Fruit fly (Drosophila melanogaster): ENCODE results near the gene Rala.

Gene Rala

dm6 chrX:3677847-3678411 lies 41.5 kb downstream of the Rala start (continued):
- peak; percentile 96 for TF ChIP-seq nmo (GFP tag; optimal IDR thresholded peaks at IDR 0.05)
- peak; percentile 67; the same call in 2 of the 3 replicates for TF ChIP-seq CG11093 (GFP tag; IDR thresholded peaks at IDR 0.05)
- TF ChIP-seq CG7271 (tag; optimal IDR thresholded peaks at IDR 0.05) = no peak
- TF ChIP-seq CG15479 (GFP tag; optimal IDR thresholded peaks at IDR 0.05) = no peak
- TF ChIP-seq CG6175 (GFP tag; IDR thresholded peaks at IDR 0.05) = no peak
- no peak for TF ChIP-seq CG7928 (GFP tag; optimal IDR thresholded peaks at IDR 0.05)
- no peak for TF ChIP-seq nerfin-2 (GFP tag; IDR thresholded peaks at IDR 0.05; ENCODE audit: partially characterized antibody)
- TF ChIP-seq Doc2 (GFP tag; IDR thresholded peaks at IDR 0.05) = no peak
- no peak for TF ChIP-seq dm (GFP tag; optimal IDR thresholded peaks at IDR 0.05)
- peak; percentile 65 for TF ChIP-seq CG8281 (tag; optimal IDR thresholded peaks at IDR 0.05)
- TF ChIP-seq CHES-1-like (GFP tag; optimal IDR thresholded peaks at IDR 0.05) = peak; percentile 3
- peak; percentile 54 for TF ChIP-seq Chrac-16 (GFP tag; optimal IDR thresholded peaks at IDR 0.05)
- TF ChIP-seq CG14667 (GFP tag; IDR thresholded peaks at IDR 0.05) = peak; percentile 44
- TF ChIP-seq lola (GFP tag; optimal IDR thresholded peaks at IDR 0.05) = peak in 1 of 3 experiments; percentile 90
- peak; percentile 56 for TF ChIP-seq CG13894 (tag; optimal IDR thresholded peaks at IDR 0.05)
- TF ChIP-seq pita (GFP tag; optimal IDR thresholded peaks at IDR 0.05) = no peak
- TF ChIP-seq ara (GFP tag; IDR thresholded peaks at IDR 0.05) = 0 out of 2 replicates have a peak, but pooled peaks have one; percentile 59
- peak; percentile 70 for TF ChIP-seq B-H1 (GFP tag; IDR thresholded peaks at IDR 0.05)
- no peak for TF ChIP-seq CG17568 (GFP tag; optimal IDR thresholded peaks at IDR 0.05)
- peak; percentile 7 for TF ChIP-seq CG2116 (GFP tag; optimal IDR thresholded peaks at IDR 0.05)
- TF ChIP-seq inv (GFP tag; IDR thresholded peaks at IDR 0.05; ENCODE audit: partially characterized antibody) = no peak
- peak; percentile 73 for TF ChIP-seq sisA (GFP tag; IDR thresholded peaks at IDR 0.05)
- TF ChIP-seq D19A (tag; optimal IDR thresholded peaks at IDR 0.05) = peak; percentile 93
- peak; percentile 73 for TF ChIP-seq BtbVII (GFP tag; optimal IDR thresholded peaks at IDR 0.05)
- no peak for TF ChIP-seq Atf-2 (GFP tag; optimal IDR thresholded peaks at IDR 0.05)
- no peak for TF ChIP-seq Hsf (GFP tag; optimal IDR thresholded peaks at IDR 0.05)
- peak; percentile 71 for TF ChIP-seq CG30403 (GFP tag; optimal IDR thresholded peaks at IDR 0.05)
- TF ChIP-seq YL-1 (GFP tag; optimal IDR thresholded peaks at IDR 0.05) = peak; percentile 57
- no peak for TF ChIP-seq ato (GFP tag; IDR thresholded peaks at IDR 0.05; ENCODE audit: partially characterized antibody)
- no peak for TF ChIP-seq vfl (GFP tag; optimal IDR thresholded peaks at IDR 0.05)
- TF ChIP-seq CG2889 (GFP tag; IDR thresholded peaks at IDR 0.05) = no peak
- TF ChIP-seq Hand (GFP tag; optimal IDR thresholded peaks at IDR 0.05) = peak; percentile 59
- TF ChIP-seq CG3847 (GFP tag; IDR thresholded peaks at IDR 0.05) = peak; percentile 52
- peak; percentile 84 for TF ChIP-seq CG18599 (GFP tag; optimal IDR thresholded peaks at IDR 0.05)
- no peak for TF ChIP-seq MESR4 (GFP tag; optimal IDR thresholded peaks at IDR 0.05)
- no peak for TF ChIP-seq CG14965 (GFP tag; optimal IDR thresholded peaks at IDR 0.05; ENCODE audit: borderline replicate concordance)
- TF ChIP-seq nom (GFP tag; optimal IDR thresholded peaks at IDR 0.05) = peak; percentile 5
- TF ChIP-seq al (GFP tag; IDR thresholded peaks at IDR 0.05) = peak; percentile 49; the same call in 1 of the 2 replicates
- no peak for TF ChIP-seq Dfd (GFP tag; optimal IDR thresholded peaks at IDR 0.05)
- peak; percentile 54 for TF ChIP-seq CG17328 (GFP tag; IDR thresholded peaks at IDR 0.05)
- 0 out of 2 replicates have a peak, but pooled peaks have one; percentile 19 for TF ChIP-seq sob (GFP tag; IDR thresholded peaks at IDR 0.05)
- TF ChIP-seq Aef1 (GFP tag; IDR thresholded peaks at IDR 0.05) = peak; percentile 54
- TF ChIP-seq chinmo (GFP tag; IDR thresholded peaks at IDR 0.05; ENCODE audit: partially characterized antibody) = peak; percentile 18; the same call in 2 of the 4 replicates
- peak; percentile 67 for TF ChIP-seq seq (GFP tag; IDR thresholded peaks at IDR 0.05)
- TF ChIP-seq en (GFP tag; optimal IDR thresholded peaks at IDR 0.05) = no peak
- TF ChIP-seq esg (GFP tag; conservative IDR thresholded peaks at IDR 0.05) = peak; percentile 75
- TF ChIP-seq CG17912 (GFP tag; optimal IDR thresholded peaks at IDR 0.05) = no peak
- no peak for TF ChIP-seq Taf1 (GFP tag; IDR thresholded peaks at IDR 0.05)
- peak; percentile 19 for TF ChIP-seq pnt (GFP tag; optimal IDR thresholded peaks at IDR 0.05)
- peak; percentile 86 for TF ChIP-seq CG8388 (GFP tag; optimal IDR thresholded peaks at IDR 0.05)
